Worm (Caenorhabditis elegans) whole organism, young adult: ENCODE measurements around the gene slc-25A10.

ENCODE experiments used
- B0019.2 ChIP-seq: fragments of 200-800 bp; sonication (Bioruptor generic); conservative IDR thresholded peaks from 2 replicates; pipeline ENCODE4 v1.3.6; 2022; ENCODE audit warnings: missing genetic modification reagents, missing genetic modification characterization, missing compliant biosample characterization
- C06A6.2 ChIP-seq: fragments of 200-800 bp; sonication (Bioruptor generic); conservative IDR thresholded peaks from 2 replicates; pipeline ENCODE4 v1.3.6; 2022; ENCODE audit warnings: missing genetic modification characterization, missing compliant biosample characterization
- F22D6.2 ChIP-seq: sonication (generic microtip); optimal IDR thresholded peaks from 2 replicates; lab custom pipeline; 2016; ENCODE audit warnings: mild to moderate bottlenecking, missing genetic modification characterization, missing compliant biosample characterization
- F23B12.7 ChIP-seq: sonication (generic microtip); optimal IDR thresholded peaks from 2 replicates; lab custom pipeline; 2017; ENCODE audit warnings: missing genetic modification characterization, mild to moderate bottlenecking, missing compliant biosample characterization, antibody characterized with exemption, moderate library complexity; ENCODE audit not compliant: insufficient read depth
- F37B4.10 ChIP-seq: fragments of 200-800 bp; sonication (Bioruptor generic); IDR thresholded peaks from 2 replicates; pipeline ENCODE4 v1.3.6; 2022; ENCODE audit warnings: missing genetic modification characterization, missing compliant biosample characterization
- F39B2.1 ChIP-seq: fragments of 200-800 bp; sonication (Bioruptor generic); IDR thresholded peaks from 2 replicates; pipeline ENCODE4 v1.3.6; 2022; ENCODE audit warnings: missing genetic modification reagents, missing genetic modification characterization, missing compliant biosample characterization
- F52B5.7 ChIP-seq: sonication (generic microtip); optimal IDR thresholded peaks from 2 replicates; lab custom pipeline; 2016; ENCODE audit warnings: mild to moderate bottlenecking, missing genetic modification characterization, missing compliant biosample characterization
- F57A8.1 ChIP-seq: fragments of 200-800 bp; sonication (Bioruptor generic); optimal IDR thresholded peaks from 2 replicates; lab custom pipeline; 2018; ENCODE audit warnings: mild to moderate bottlenecking, missing genetic modification characterization, moderate library complexity, missing compliant biosample characterization
- T26A5.8 ChIP-seq: sonication (generic microtip); optimal IDR thresholded peaks from 2 replicates; lab custom pipeline; 2016; ENCODE audit warnings: missing genetic modification characterization, missing compliant biosample characterization
- ZK185.1 ChIP-seq: sonication (generic microtip); optimal IDR thresholded peaks from 2 replicates; lab custom pipeline; 2016; ENCODE audit warnings: mild to moderate bottlenecking, missing genetic modification characterization, missing compliant biosample characterization; ENCODE audit not compliant: poor library complexity, severe bottlenecking
- akir-1 ChIP-seq: fragments of 200-800 bp; sonication (Bioruptor generic); optimal IDR thresholded peaks from 2 replicates; lab custom pipeline; 2018; ENCODE audit warnings: mild to moderate bottlenecking, missing genetic modification characterization, moderate library complexity, missing compliant biosample characterization
- attf-6 ChIP-seq: fragments of 200-800 bp; sonication (Bioruptor generic); IDR thresholded peaks from 2 replicates; pipeline ENCODE4 v1.3.6; 2022; ENCODE audit warnings: missing genetic modification reagents, missing genetic modification characterization, missing compliant biosample characterization
- bed-1 ChIP-seq: fragments of 200-800 bp; sonication (Bioruptor generic); IDR thresholded peaks from 2 replicates; pipeline ENCODE4 v1.3.6; 2022; ENCODE audit warnings: missing genetic modification reagents, missing genetic modification characterization, missing compliant biosample characterization
- bed-2 ChIP-seq: fragments of 200-800 bp; sonication (Bioruptor generic); IDR thresholded peaks from 2 replicates; pipeline ENCODE4 v1.3.6; 2022; ENCODE audit warnings: missing genetic modification reagents, missing genetic modification characterization, missing compliant biosample characterization
- cebp-1 ChIP-seq, 2 experiments: fragments of 200-800 bp in 1 of 2; sonication (Bioruptor generic) in 1 of 2; sonication (generic microtip) in 1 of 2; IDR thresholded peaks in 1 of 2; optimal IDR thresholded peaks in 1 of 2; 2 replicates each; pipeline versions ENCODE4 v1.3.6 to Lab custom; 2017 to 2022; ENCODE audit warnings: missing compliant biosample characterization in 2 of 2, missing genetic modification characterization in 2 of 2, mild to moderate bottlenecking in 1 of 2, missing genetic modification reagents in 1 of 2, moderate library complexity in 1 of 2
- cebp-2 ChIP-seq: fragments of 200-800 bp; sonication (Bioruptor generic); IDR thresholded peaks from 2 replicates; pipeline ENCODE4 v1.3.6; 2022; ENCODE audit warnings: missing genetic modification characterization, missing compliant biosample characterization
- ceh-27 ChIP-seq: fragments of 200-800 bp; sonication (Bioruptor generic); optimal IDR thresholded peaks from 2 replicates; lab custom pipeline; 2018; ENCODE audit warnings: mild to moderate bottlenecking, missing genetic modification characterization, moderate library complexity, missing compliant biosample characterization
- ceh-58 ChIP-seq: fragments of 200-800 bp; sonication (Bioruptor generic); IDR thresholded peaks from 2 replicates; pipeline ENCODE4 v1.3.6; 2022; ENCODE audit warnings: missing genetic modification characterization, missing compliant biosample characterization
- egrh-3 ChIP-seq: fragments of 200-800 bp; sonication (Bioruptor generic); IDR thresholded peaks from 2 replicates; pipeline ENCODE4 v1.3.6; 2022; ENCODE audit warnings: missing genetic modification reagents, missing genetic modification characterization, missing compliant biosample characterization
- gei-17 ChIP-seq: fragments of 200-800 bp; sonication (Bioruptor generic); optimal IDR thresholded peaks from 2 replicates; lab custom pipeline; 2018; ENCODE audit warnings: mild to moderate bottlenecking, missing genetic modification characterization, missing compliant biosample characterization
- him-1 ChIP-seq: sonication (generic microtip); optimal IDR thresholded peaks from 2 replicates; lab custom pipeline; 2016; ENCODE audit warnings: missing genotype, missing genetic modification reagents, missing genetic modification characterization, missing compliant biosample characterization
- hlh-12 ChIP-seq: sonication (generic microtip); optimal IDR thresholded peaks from 2 replicates; lab custom pipeline; 2016; ENCODE audit warnings: missing genetic modification characterization, missing compliant biosample characterization
- lag-1 ChIP-seq: fragments of 200-800 bp; sonication (Bioruptor generic); IDR thresholded peaks from 2 replicates; pipeline ENCODE4 v1.3.6; 2022; ENCODE audit warnings: missing genetic modification reagents, missing genetic modification characterization, missing compliant biosample characterization
- let-526 ChIP-seq: fragments of 200-800 bp; sonication (Bioruptor generic); IDR thresholded peaks from 2 replicates; pipeline ENCODE4 v1.3.6; 2022; ENCODE audit warnings: missing genetic modification reagents, missing genetic modification characterization, missing compliant biosample characterization
- lin-40 ChIP-seq: sonication (generic microtip); optimal IDR thresholded peaks from 2 replicates; lab custom pipeline; 2016; ENCODE audit warnings: missing genetic modification characterization, mild to moderate bottlenecking, missing compliant biosample characterization, missing genotype, missing genetic modification reagents
- lsy-27 ChIP-seq: sonication (generic microtip); optimal IDR thresholded peaks from 2 replicates; lab custom pipeline; 2017; ENCODE audit warnings: missing genetic modification characterization, mild to moderate bottlenecking, missing compliant biosample characterization, antibody characterized with exemption, missing genotype, borderline replicate concordance; ENCODE audit not compliant: insufficient read depth
- madf-10 ChIP-seq: sonication (generic microtip); optimal IDR thresholded peaks from 2 replicates; lab custom pipeline; 2016; ENCODE audit warnings: mild to moderate bottlenecking, missing genetic modification characterization, missing compliant biosample characterization
- madf-8 ChIP-seq: fragments of 200-800 bp; sonication (Bioruptor generic); conservative IDR thresholded peaks from 2 replicates; pipeline ENCODE4 v1.3.6; 2022; ENCODE audit warnings: missing genetic modification reagents, missing genetic modification characterization, missing compliant biosample characterization
- mcd-1 ChIP-seq: fragments of 200-800 bp; sonication (Bioruptor generic); IDR thresholded peaks from 2 replicates; pipeline ENCODE4 v1.3.6; 2022; ENCODE audit warnings: missing genetic modification reagents, missing genetic modification characterization, missing compliant biosample characterization
- mel-28 ChIP-seq: sonication (generic microtip); optimal IDR thresholded peaks from 2 replicates; lab custom pipeline; 2016; ENCODE audit warnings: borderline replicate concordance, mild to moderate bottlenecking, missing genetic modification characterization, missing compliant biosample characterization
- mes-4 ChIP-seq: sonication (generic microtip); optimal IDR thresholded peaks from 2 replicates; lab custom pipeline; 2016; ENCODE audit warnings: missing genotype, missing genetic modification characterization, missing compliant biosample characterization
- mxl-1 ChIP-seq: sonication (generic microtip); optimal IDR thresholded peaks from 2 replicates; lab custom pipeline; 2016; ENCODE audit warnings: missing genetic modification characterization, missing compliant biosample characterization
- nhr-179 ChIP-seq: sonication (generic microtip); optimal IDR thresholded peaks from 2 replicates; lab custom pipeline; 2016; ENCODE audit warnings: mild to moderate bottlenecking, missing genetic modification characterization, missing compliant biosample characterization
- nhr-80 ChIP-seq: sonication (generic microtip); optimal IDR thresholded peaks from 2 replicates; lab custom pipeline; 2016; ENCODE audit warnings: missing genetic modification characterization, missing compliant biosample characterization
- nhr-90 ChIP-seq: sonication (generic microtip); optimal IDR thresholded peaks from 2 replicates; lab custom pipeline; 2016; ENCODE audit warnings: missing genotype, mild to moderate bottlenecking, missing genetic modification characterization, missing compliant biosample characterization
- pha-4 ChIP-seq: fragments of 150-350 bp; sonication (generic microtip); optimal IDR thresholded peaks from 2 replicates; lab custom pipeline; 2014; ENCODE audit warnings: missing biosample characterization, missing genetic modification reagents, missing genetic modification characterization
- repo-1 ChIP-seq: sonication (generic microtip); optimal IDR thresholded peaks from 2 replicates; lab custom pipeline; 2017; ENCODE audit warnings: mild to moderate bottlenecking, missing genetic modification characterization, missing compliant biosample characterization
- rpc-1 ChIP-seq, 2 experiments: fragments of 150-350 bp in 1 of 2; sonication (generic microtip) in 1 of 2; optimal IDR thresholded peaks; 2 replicates each; lab custom pipeline; 2014 to 2018; ENCODE audit warnings: missing biosample characterization in 1 of 2, missing genetic modification characterization in 1 of 2, missing genetic modification reagents in 1 of 2, missing genotype in 1 of 2
- snpc-3.4 ChIP-seq: sonication (generic microtip); optimal IDR thresholded peaks from 2 replicates; lab custom pipeline; 2017; ENCODE audit warnings: missing genetic modification characterization, mild to moderate bottlenecking, missing compliant biosample characterization, antibody characterized with exemption, moderate library complexity, missing genotype, missing genetic modification reagents
- tbx-9 ChIP-seq: sonication (generic microtip); optimal IDR thresholded peaks from 2 replicates; lab custom pipeline; 2016; ENCODE audit warnings: borderline replicate concordance, missing genetic modification characterization, inconsistent platforms, missing compliant biosample characterization
- tlf-1 ChIP-seq: fragments of 200-800 bp; sonication (Bioruptor generic); optimal IDR thresholded peaks from 2 replicates; lab custom pipeline; 2018; ENCODE audit warnings: mild to moderate bottlenecking, missing genetic modification characterization, missing compliant biosample characterization
- unc-130 ChIP-seq: sonication (generic microtip); optimal IDR thresholded peaks from 2 replicates; lab custom pipeline; 2016; ENCODE audit warnings: missing genetic modification reagents, missing genetic modification characterization, missing compliant biosample characterization
- unc-62 ChIP-seq: fragments of 150-350 bp; optimal IDR thresholded peaks from 2 replicates; lab custom pipeline; 2014; ENCODE audit warnings: missing biosample characterization, missing genetic modification reagents, missing genetic modification characterization
- ztf-18 ChIP-seq: sonication (generic microtip); optimal IDR thresholded peaks from 2 replicates; lab custom pipeline; 2016; ENCODE audit warnings: missing genotype, mild to moderate bottlenecking, missing genetic modification characterization, missing compliant biosample characterization
- ztf-22 ChIP-seq: fragments of 200-800 bp; sonication (Bioruptor generic); optimal IDR thresholded peaks from 2 replicates; lab custom pipeline; 2018; ENCODE audit warnings: mild to moderate bottlenecking, missing genetic modification characterization, moderate library complexity, missing compliant biosample characterization
- ztf-25 ChIP-seq: fragments of 200-800 bp; sonication (Bioruptor generic); IDR thresholded peaks from 2 replicates; pipeline ENCODE4 v1.3.6; 2022; ENCODE audit warnings: missing genetic modification reagents, missing genetic modification characterization, missing compliant biosample characterization
- ztf-6 ChIP-seq: fragments of 200-800 bp; sonication (Bioruptor generic); IDR thresholded peaks from 2 replicates; pipeline ENCODE4 v1.3.6; 2022; ENCODE audit warnings: missing genetic modification reagents, missing genetic modification characterization, missing compliant biosample characterization

slc-25A10 gene

DNA sequence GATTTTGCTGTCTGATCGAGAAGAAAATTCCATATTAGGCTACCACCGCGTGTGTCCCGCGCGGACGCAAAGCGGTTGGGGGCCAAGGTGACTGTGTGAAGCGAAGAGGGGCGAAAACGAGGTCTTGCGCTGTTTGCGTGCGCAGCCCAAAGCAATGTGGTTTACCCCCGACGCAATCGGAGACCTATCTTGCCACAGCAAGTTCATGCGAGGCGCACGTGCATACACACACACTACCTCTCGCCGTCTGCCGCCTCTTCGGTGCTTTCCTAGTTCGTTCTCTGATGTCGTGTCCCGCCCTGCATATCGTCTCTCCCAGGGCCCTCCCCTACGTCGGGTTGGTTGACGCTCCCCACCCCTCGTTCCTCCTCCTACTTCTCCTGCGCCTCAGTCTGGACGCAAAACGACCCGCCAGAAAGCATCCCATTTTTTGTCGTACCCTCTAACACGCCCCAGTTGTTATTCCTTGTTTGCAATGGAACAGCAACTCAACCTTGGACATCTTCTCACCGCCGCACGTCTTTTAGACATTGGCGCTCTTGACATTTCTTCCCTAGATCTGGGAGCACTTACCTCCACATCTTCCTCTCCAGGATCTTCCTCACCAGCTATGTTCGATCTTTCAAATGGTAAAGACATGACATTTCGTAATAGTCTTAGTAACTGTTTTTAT, 16.7 kb upstream of the slc-25A10 start, which contains the start of gene mdl-1 (continued):
- TF ChIP-seq F39B2.1 (no peak), him-1 (tag; lab: Kevin White, UChicago) (no peak), tlf-1 (peak; percentile 66), nhr-179 (tag; lab: Kevin White, UChicago) (no peak), hlh-12 (no peak), F57A8.1 (GFP tag; lab: Kevin White, UChicago) (no peak), ceh-58 (GFP tag; lab: Robert Waterston, UW) (no peak), tbx-9 (no peak), F52B5.7 (peak; percentile 71), bed-1 (GFP tag; lab: Robert Waterston, UW) (no peak), ceh-27 (peak; percentile 87), cebp-2 (GFP tag; lab: Robert Waterston, UW) (0 out of 2 replicates have a peak, but pooled peaks have one; percentile 54), let-526 (GFP tag; lab: Robert Waterston, UW) (0 out of 2 replicates have a peak, but pooled peaks have one; percentile 37), nhr-90 (tag; lab: Kevin White, UChicago) (no peak), nhr-80 (tag; lab: Kevin White, UChicago) (peak; percentile 37), mxl-1 (tag; lab: Kevin White, UChicago) (no peak), lsy-27 (no peak), bed-2 (no peak), T26A5.8 (tag; lab: Kevin White, UChicago) (no peak), lin-40 (tag; lab: Kevin White, UChicago) (peak; percentile 68), B0019.2 (GFP tag; lab: Robert Waterston, UW) (no peak), mcd-1 (GFP tag; lab: Robert Waterston, UW) (peak; percentile 70), C06A6.2 (GFP tag; lab: Robert Waterston, UW) (peak; percentile 48; the same call in 1 of the 2 replicates), ztf-18 (tag; lab: Kevin White, UChicago) (no peak), madf-8 (GFP tag; lab: Robert Waterston, UW) (no peak), unc-62 (GFP tag; lab: Kevin White, UChicago) (no peak), ztf-22 (peak; percentile 64), lag-1 (GFP tag; lab: Robert Waterston, UW) (no peak), mel-28 (tag; lab: Kevin White, UChicago) (no peak), akir-1 (no peak), snpc-3.4 (peak; percentile 6), F22D6.2 (peak; percentile 59), F23B12.7 (peak; percentile 70), ZK185.1 (tag; lab: Kevin White, UChicago) (peak; percentile 58), repo-1 (tag; lab: Kevin White, UChicago) (no peak), madf-10 (no peak), attf-6 (GFP tag; lab: Robert Waterston, UW) (no peak), rpc-1 (optimal IDR thresholded peaks at IDR 0.05; lab: Kevin White, UChicago) (no peak), rpc-1 (tag; optimal IDR thresholded peaks at IDR 0.05; lab: Kevin White, UChicago) (no peak), mes-4 (no peak), ztf-6 (GFP tag; lab: Robert Waterston, UW) (no peak), pha-4 (tag; lab: Kevin White, UChicago) (peak; percentile 75), ztf-25 (GFP tag; lab: Robert Waterston, UW) (no peak), cebp-1 (GFP tag; IDR thresholded peaks at IDR 0.05; lab: Robert Waterston, UW) (peak; percentile 69), cebp-1 (tag; optimal IDR thresholded peaks at IDR 0.05; lab: Kevin White, UChicago) (peak; percentile 85), unc-130 (no peak), gei-17 (GFP tag; lab: Kevin White, UChicago) (peak; percentile 65), F37B4.10 (GFP tag; lab: Robert Waterston, UW) (no peak), egrh-3 (GFP tag; lab: Robert Waterston, UW) (peak; percentile 86)
